Worm (Caenorhabditis elegans): ENCODE measurements around the gene cnc-10.
A peak's percentile ranks its signal among the peaks of the same experiment; 100 is the strongest.

The cnc-10 gene

DNA sequence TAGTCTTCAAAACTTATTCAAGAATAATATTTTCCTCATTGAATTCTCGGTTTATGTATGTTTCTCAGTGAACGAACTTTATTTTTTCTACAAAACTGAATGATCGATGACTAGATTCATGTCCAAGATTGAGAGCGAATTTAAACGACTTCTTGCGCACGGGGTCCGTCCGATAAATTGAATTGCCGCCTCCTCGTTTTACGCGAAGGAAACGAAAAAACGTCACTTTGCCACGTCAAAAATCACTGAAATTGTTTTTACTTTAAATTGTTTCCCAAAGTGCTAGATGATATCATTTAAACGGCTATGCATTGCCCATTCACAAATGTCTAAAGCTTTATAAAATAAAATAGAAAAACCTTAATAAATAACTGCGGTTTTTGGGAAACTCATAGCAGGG lies 15.3 kb upstream of the cnc-10 start:
- TF ChIP-seq fkh-10 (GFP tag; optimal IDR thresholded peaks at IDR 0.05) (peak; percentile 72), hlh-30 (tag; optimal IDR thresholded peaks at IDR 0.05; ENCODE audit: insufficient read depth) (no peak)

DNA sequence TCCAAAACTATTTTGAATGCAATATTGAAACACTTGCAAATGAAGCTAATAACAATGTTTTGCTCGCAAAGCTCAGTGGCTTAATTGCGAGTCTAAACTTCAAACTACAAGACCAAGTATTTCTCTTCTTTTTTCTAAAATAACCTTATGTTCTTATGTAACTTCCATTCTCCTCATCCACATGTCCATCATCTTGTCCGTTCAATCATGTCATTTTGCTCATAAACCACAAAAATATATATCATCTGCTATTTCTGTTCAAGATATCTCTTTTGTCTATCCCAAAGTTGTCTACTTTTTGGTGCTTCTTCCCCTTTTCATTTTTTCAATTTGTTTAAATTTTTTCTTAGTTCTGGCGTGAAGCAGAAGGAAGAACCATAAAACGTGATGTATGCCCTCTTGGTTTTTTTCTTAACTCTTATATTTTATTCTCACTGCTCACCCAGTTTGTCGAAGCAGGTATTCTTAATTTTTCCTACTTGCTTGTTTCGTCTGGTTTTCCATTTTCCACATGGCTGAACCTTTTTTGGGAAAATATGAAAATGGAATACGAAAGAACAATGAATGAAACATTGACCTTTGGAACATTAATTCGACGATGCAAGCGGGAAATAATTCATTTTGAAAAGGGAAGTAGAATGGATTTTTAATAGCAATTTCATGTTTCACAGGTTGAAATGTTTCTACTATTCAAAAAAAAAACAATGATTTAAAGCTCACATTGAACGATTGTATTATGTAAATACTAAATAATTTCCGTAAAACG lies 12.3 kb upstream of the cnc-10 start:
- peak in 1 of 2 experiments; percentile 98 for TF ChIP-seq unc-62 (GFP tag; optimal IDR thresholded peaks at IDR 0.05 in 1 of 2)
- no peak for TF ChIP-seq unc-62 (tag; optimal IDR thresholded peaks at IDR 0.05)
- no peak for TF ChIP-seq nhr-237 (tag; optimal IDR thresholded peaks at IDR 0.05)
- no peak for TF ChIP-seq lin-38 (GFP tag; IDR thresholded peaks at IDR 0.05)
- peak; percentile 90 for TF ChIP-seq aha-1 (tag)

DNA sequence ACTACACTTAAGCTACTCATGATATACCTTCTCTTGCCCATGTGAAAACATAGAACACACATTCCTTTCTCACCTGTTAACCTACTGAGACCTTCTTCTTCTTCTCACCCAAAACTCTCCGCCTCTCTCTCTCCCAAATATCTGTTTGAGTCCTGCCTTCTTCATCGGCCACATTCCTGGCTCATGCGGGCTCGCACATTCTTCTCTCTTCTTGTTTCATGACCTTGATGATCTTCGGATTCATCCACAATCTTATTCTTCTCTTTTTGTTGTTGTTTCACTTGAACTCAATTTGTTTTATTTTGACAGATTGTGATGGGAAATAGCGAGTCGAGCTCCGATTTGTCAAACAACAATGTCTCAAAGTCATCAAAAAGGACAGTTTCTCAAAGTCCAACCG lies 11.1 kb upstream of the cnc-10 start, which contains the start of gene T19C4.5:
TSS of gene T19C4.5 (plus strand) at position 308 of the 400 bp plus-strand sequence.
- TF ChIP-seq hlh-11 (tag; optimal IDR thresholded peaks at IDR 0.05): peak; percentile 22
- peak; percentile 50 for TF ChIP-seq nhr-11 (tag; optimal IDR thresholded peaks at IDR 0.05)
- TF ChIP-seq set-16 (GFP tag; IDR thresholded peaks at IDR 0.05): no peak

DNA sequence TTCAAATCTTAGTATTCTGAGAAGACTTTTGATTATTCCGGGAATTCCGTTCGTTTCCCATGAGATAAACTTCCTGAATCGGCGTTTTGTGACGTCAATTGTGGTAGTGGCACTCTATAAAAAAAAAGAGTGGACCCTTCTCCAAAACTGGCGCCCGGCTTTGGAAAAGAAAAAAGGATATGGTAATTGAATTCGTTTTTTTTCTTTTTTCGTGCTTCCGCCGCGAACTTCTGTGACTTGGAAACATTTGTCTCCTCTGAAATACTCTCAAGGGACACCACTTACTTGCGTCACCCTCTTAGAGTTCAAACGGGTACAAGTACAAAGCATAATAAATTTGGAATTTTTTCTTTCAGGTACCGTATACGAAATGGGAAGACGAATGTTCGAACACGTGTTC lies 10.4 kb upstream of the cnc-10 start:
- TF ChIP-seq lin-1 (GFP tag; IDR thresholded peaks at IDR 0.05): no peak
- no peak for TF ChIP-seq mes-2 (tag; optimal IDR thresholded peaks at IDR 0.05; ENCODE audit: poor library complexity, severe bottlenecking)
- TF ChIP-seq fkh-10 (GFP tag; optimal IDR thresholded peaks at IDR 0.05): peak; percentile 51
- TF ChIP-seq ZK337.2 (GFP tag; IDR thresholded peaks at IDR 0.05): no peak
- TF ChIP-seq ZK546.5 (tag; optimal IDR thresholded peaks at IDR 0.05): no peak
- peak; percentile 47 for TF ChIP-seq ces-1 (GFP tag; optimal IDR thresholded peaks at IDR 0.05)
- TF ChIP-seq madf-9 (GFP tag; conservative IDR thresholded peaks at IDR 0.05): no peak

DNA sequence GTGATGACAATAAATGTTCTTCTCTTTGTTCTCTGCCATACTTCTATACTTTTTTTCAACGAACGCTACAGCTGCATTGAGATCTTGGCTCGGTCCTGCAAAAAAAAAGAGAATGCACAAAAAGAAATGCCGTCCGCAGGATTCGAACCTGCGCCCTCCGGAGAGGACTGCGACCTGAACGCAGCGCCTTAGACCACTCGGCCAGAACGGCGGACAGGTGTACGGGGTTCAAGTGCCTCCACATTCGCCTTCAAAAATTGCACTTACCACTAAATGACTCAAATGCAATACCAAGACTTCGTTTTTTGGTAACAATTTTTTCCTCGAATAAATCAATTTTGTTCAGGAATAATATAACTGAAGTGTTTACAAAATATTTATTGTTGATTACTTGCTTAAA lies 8.4 kb upstream of the cnc-10 start:
- no peak for TF ChIP-seq ZK546.5 (tag; optimal IDR thresholded peaks at IDR 0.05)
- peak; percentile 84 for TF ChIP-seq snpc-4 (tag; optimal IDR thresholded peaks at IDR 0.05)
- 0 out of 2 replicates have a peak, but pooled peaks have one; percentile 9 for TF ChIP-seq dmd-8 (GFP tag; IDR thresholded peaks at IDR 0.05)
- 0 out of 2 replicates have a peak, but pooled peaks have one; percentile 28 for TF ChIP-seq Y105C5A.15 (GFP tag; IDR thresholded peaks at IDR 0.05)
- peak; percentile 59 for TF ChIP-seq mes-2 (tag; optimal IDR thresholded peaks at IDR 0.05; ENCODE audit: poor library complexity, severe bottlenecking)
- no peak for TF ChIP-seq nhr-6 (tag; optimal IDR thresholded peaks at IDR 0.05)
- TF ChIP-seq egl-43 (GFP tag; IDR thresholded peaks at IDR 0.05): peak; percentile 73; the same call in 1 of the 2 replicates
- peak in 1 of 2 experiments; percentile 95 for TF ChIP-seq unc-62 (GFP tag; optimal IDR thresholded peaks at IDR 0.05 in 1 of 2)
- no peak for TF ChIP-seq unc-62 (tag; optimal IDR thresholded peaks at IDR 0.05)
- TF ChIP-seq T26A8.4 (GFP tag; IDR thresholded peaks at IDR 0.05): 0 out of 2 replicates have a peak, but pooled peaks have one; percentile 26
- peak in 1 of 2 experiments; percentile 11 for TF ChIP-seq hif-1 (tag; optimal IDR thresholded peaks at IDR 0.05)
- TF ChIP-seq madf-9 (GFP tag; conservative IDR thresholded peaks at IDR 0.05): no peak
- no peak for TF ChIP-seq zag-1 (tag; optimal IDR thresholded peaks at IDR 0.05)
- peak; percentile 5 for TF ChIP-seq spr-1 (tag; optimal IDR thresholded peaks at IDR 0.05)
- no peak for TF ChIP-seq arid-1 (GFP tag; conservative IDR thresholded peaks at IDR 0.05)
- 0 out of 2 replicates have a peak, but pooled peaks have one; percentile 39 for TF ChIP-seq tra-1 (GFP tag; IDR thresholded peaks at IDR 0.05)
- peak; percentile 52; the same call in 1 of the 2 replicates for TF ChIP-seq lim-7 (GFP tag; IDR thresholded peaks at IDR 0.05)
- no peak for TF ChIP-seq lir-3 (tag; optimal IDR thresholded peaks at IDR 0.05)
- TF ChIP-seq dmd-6 (GFP tag; IDR thresholded peaks at IDR 0.05): peak; percentile 40
- no peak for TF ChIP-seq D1046.2 (GFP tag; IDR thresholded peaks at IDR 0.05)
- peak; percentile 39 for TF ChIP-seq mep-1 (tag; optimal IDR thresholded peaks at IDR 0.05)
- peak; percentile 42 for TF ChIP-seq hlh-11 (tag; optimal IDR thresholded peaks at IDR 0.05)
- TF ChIP-seq vab-7 (GFP tag; IDR thresholded peaks at IDR 0.05): 0 out of 2 replicates have a peak, but pooled peaks have one; percentile 14
- peak; percentile 68 for TF ChIP-seq set-16 (GFP tag; IDR thresholded peaks at IDR 0.05)
- TF ChIP-seq duxl-1 (tag; optimal IDR thresholded peaks at IDR 0.05; ENCODE audit: poor library complexity): peak; percentile 44
- TF ChIP-seq ceh-32 (tag; optimal IDR thresholded peaks at IDR 0.05; ENCODE audit: poor library complexity): no peak
- TF ChIP-seq hmg-1.1 (GFP tag; IDR thresholded peaks at IDR 0.05): peak; percentile 62
- no peak for TF ChIP-seq mxl-3 (GFP tag; optimal IDR thresholded peaks at IDR 0.05)
- peak; percentile 35 for TF ChIP-seq nhr-11 (tag; optimal IDR thresholded peaks at IDR 0.05)
